Fruit fly (Drosophila melanogaster): ENCODE measurements around the gene Ten-m.

The Ten-m gene

dm6 chr3L:22372347-22372974 lies 35.2 kb downstream of the Ten-m start:
- no peak for TF ChIP-seq cnc (optimal IDR thresholded peaks at IDR 0.05)
- TF ChIP-seq CG33017 (tag; optimal IDR thresholded peaks at IDR 0.05), result no peak
- TF ChIP-seq toe (GFP tag; optimal IDR thresholded peaks at IDR 0.05), result no peak
- TF ChIP-seq CG5204 (GFP tag; optimal IDR thresholded peaks at IDR 0.05), result no peak

dm6 chr3L:22369467-22370018 lies 38.1 kb downstream of the Ten-m start:
- no peak for TF ChIP-seq CG12768 (GFP tag; optimal IDR thresholded peaks at IDR 0.05)
- TF ChIP-seq kay (GFP tag; ENCODE audit: borderline replicate concordance), result no peak
- no peak for TF ChIP-seq ovo (GFP tag; optimal IDR thresholded peaks at IDR 0.05)
- no peak for TF ChIP-seq tj (GFP tag; optimal IDR thresholded peaks at IDR 0.05)
- no peak for TF ChIP-seq Clk (GFP tag; optimal IDR thresholded peaks at IDR 0.05)
- TF ChIP-seq toe (GFP tag; optimal IDR thresholded peaks at IDR 0.05), result no peak
- no peak for TF ChIP-seq CG14711 (tag; optimal IDR thresholded peaks at IDR 0.05)
- no peak for TF ChIP-seq pad (GFP tag; optimal IDR thresholded peaks at IDR 0.05)
- TF ChIP-seq Mnt (GFP tag; optimal IDR thresholded peaks at IDR 0.05), result no peak
- TF ChIP-seq CG11617 (GFP tag; optimal IDR thresholded peaks at IDR 0.05), result no peak
- no peak for TF ChIP-seq CG5204 (GFP tag; optimal IDR thresholded peaks at IDR 0.05)
- TF ChIP-seq CG7045 (GFP tag; optimal IDR thresholded peaks at IDR 0.05), result no peak
- no peak for TF ChIP-seq CG7101 (tag; optimal IDR thresholded peaks at IDR 0.05)
- TF ChIP-seq bab1 (GFP tag; optimal IDR thresholded peaks at IDR 0.05), result no peak
- TF ChIP-seq CG33017 (tag; optimal IDR thresholded peaks at IDR 0.05), result no peak
- TF ChIP-seq cic (GFP tag; optimal IDR thresholded peaks at IDR 0.05), result no peak
- TF ChIP-seq cnc (optimal IDR thresholded peaks at IDR 0.05), result no peak
- no peak for TF ChIP-seq Hr96 (GFP tag; optimal IDR thresholded peaks at IDR 0.05)
- TF ChIP-seq CG1620 (GFP tag; optimal IDR thresholded peaks at IDR 0.05), result no peak

dm6 chr3L:22366942-22367341 lies 40.7 kb downstream of the Ten-m start:
- no peak for TF ChIP-seq Clk (GFP tag; optimal IDR thresholded peaks at IDR 0.05)

dm6 chr3L:22364345-22364744 lies 43.3 kb downstream of the Ten-m start:
- TF ChIP-seq CG11617 (GFP tag; optimal IDR thresholded peaks at IDR 0.05) (no peak), Mnt (GFP tag; optimal IDR thresholded peaks at IDR 0.05) (no peak), CG5204 (GFP tag; optimal IDR thresholded peaks at IDR 0.05) (no peak)

dm6 chr3L:22352634-22353033 lies 55.0 kb downstream of the Ten-m start:
- TF ChIP-seq CG1620 (GFP tag; optimal IDR thresholded peaks at IDR 0.05), result no peak
- no peak for TF ChIP-seq kay (GFP tag; ENCODE audit: borderline replicate concordance)
- TF ChIP-seq Clk (GFP tag; optimal IDR thresholded peaks at IDR 0.05), result no peak
- no peak for TF ChIP-seq cic (GFP tag; optimal IDR thresholded peaks at IDR 0.05)
- TF ChIP-seq Crg-1 (GFP tag; optimal IDR thresholded peaks at IDR 0.05), result no peak

- no peak for TF ChIP-seq Mnt (GFP tag; optimal IDR thresholded peaks at IDR 0.05)
- TF ChIP-seq Crg-1 (GFP tag; optimal IDR thresholded peaks at IDR 0.05), result no peak
- TF ChIP-seq CG7045 (GFP tag; optimal IDR thresholded peaks at IDR 0.05), result no peak
- no peak for TF ChIP-seq CG11617 (GFP tag; optimal IDR thresholded peaks at IDR 0.05)
These were observed 56.1 kb downstream of the Ten-m start for dm6 chr3L:22351550-22351949.

- TF ChIP-seq CG7045 (GFP tag; optimal IDR thresholded peaks at IDR 0.05) (no peak), bab1 (GFP tag; optimal IDR thresholded peaks at IDR 0.05) (no peak), CG33017 (tag; optimal IDR thresholded peaks at IDR 0.05) (no peak), CG7101 (tag; optimal IDR thresholded peaks at IDR 0.05) (no peak)
These were observed 57.0 kb downstream of the Ten-m start for dm6 chr3L:22350683-22351082.

dm6 chr3L:22349532-22349931 lies 58.1 kb downstream of the Ten-m start:
- TF ChIP-seq CG5204 (GFP tag; optimal IDR thresholded peaks at IDR 0.05), result no peak
- no peak for TF ChIP-seq CG7101 (tag; optimal IDR thresholded peaks at IDR 0.05)
- no peak for TF ChIP-seq kay (GFP tag; ENCODE audit: borderline replicate concordance)
- no peak for TF ChIP-seq CG12768 (GFP tag; optimal IDR thresholded peaks at IDR 0.05)
- TF ChIP-seq toe (GFP tag; optimal IDR thresholded peaks at IDR 0.05), result no peak
- TF ChIP-seq CG11617 (GFP tag; optimal IDR thresholded peaks at IDR 0.05), result no peak
- no peak for TF ChIP-seq cnc (optimal IDR thresholded peaks at IDR 0.05)
- TF ChIP-seq Clk (GFP tag; optimal IDR thresholded peaks at IDR 0.05), result no peak
- TF ChIP-seq cic (GFP tag; optimal IDR thresholded peaks at IDR 0.05), result no peak
- no peak for TF ChIP-seq tj (GFP tag; optimal IDR thresholded peaks at IDR 0.05)
- no peak for TF ChIP-seq ovo (GFP tag; optimal IDR thresholded peaks at IDR 0.05)
- TF ChIP-seq Mnt (GFP tag; optimal IDR thresholded peaks at IDR 0.05), result no peak
- TF ChIP-seq pad (GFP tag; optimal IDR thresholded peaks at IDR 0.05), result no peak
- TF ChIP-seq CG7045 (GFP tag; optimal IDR thresholded peaks at IDR 0.05), result no peak

All from whole organism, adult.